Fruit fly (Drosophila melanogaster) Kc167 (cell line): ENCODE data around the gene Sgs7.

Experiments used
- Myc ChIP-seq: fragments of >200 bp; optimal IDR thresholded peaks from 2 replicates; lab custom pipeline; 2017; ENCODE audit warnings: missing external identifiers
- Sin3A ChIP-seq: fragments of >200 bp; optimal IDR thresholded peaks from 2 replicates; lab custom pipeline; 2018; ENCODE audit warnings: missing external identifiers
- h ChIP-seq: fragments of >200 bp; optimal IDR thresholded peaks from 3 replicates; lab custom pipeline; 2018; ENCODE audit warnings: missing external identifiers
- insv ChIP-seq: fragments of >200 bp; optimal IDR thresholded peaks from 3 replicates; lab custom pipeline; 2018; ENCODE audit warnings: missing external identifiers
- psq ChIP-seq: fragments of >200 bp; optimal IDR thresholded peaks from 2 replicates; lab custom pipeline; 2017; ENCODE audit warnings: missing external identifiers
- ttk ChIP-seq: sonication (Bioruptor generic); optimal IDR thresholded peaks from 2 replicates; lab custom pipeline; 2017; ENCODE audit warnings: missing external identifiers

dm6 chr3L:11509294-11509911, at the start of gene Sgs7, which contains the start of gene Sgs8:
- TF ChIP-seq psq (no peak), h (lab: Kevin White, UChicago) (no peak), Sin3A (no peak), insv (lab: Kevin White, UChicago) (no peak), ttk (lab: Kevin White, UChicago) (no peak), Myc (lab: Kevin White, UChicago) (no peak)
